Worm (Caenorhabditis elegans) whole organism, L3 larva: ENCODE results near the gene dex-1.

ENCODE experiments used
- R02D3.7 ChIP-seq: fragments of 150-350 bp; optimal IDR thresholded peaks from 2 replicates; lab custom pipeline; 2014; ENCODE audit warnings: missing biosample characterization, missing genetic modification characterization
- ZK546.5 ChIP-seq: sonication (generic microtip); optimal IDR thresholded peaks from 2 replicates; lab custom pipeline; 2017; ENCODE audit warnings: missing biosample characterization, missing genetic modification characterization
- aly-2 ChIP-seq: fragments of 150-350 bp; optimal IDR thresholded peaks from 2 replicates; lab custom pipeline; 2014; ENCODE audit warnings: missing biosample characterization, missing genetic modification characterization
- ceh-16 ChIP-seq: sonication (generic microtip); optimal IDR thresholded peaks from 2 replicates; lab custom pipeline; 2017; ENCODE audit warnings: missing biosample characterization, missing genetic modification characterization
- ceh-28 ChIP-seq: fragments of 150-350 bp; optimal IDR thresholded peaks from 2 replicates; lab custom pipeline; 2014; ENCODE audit warnings: missing biosample characterization, missing genetic modification reagents, missing genetic modification characterization
- ceh-82 ChIP-seq: fragments of 150-350 bp; optimal IDR thresholded peaks from 2 replicates; lab custom pipeline; 2014; ENCODE audit warnings: missing biosample characterization, missing genetic modification characterization
- daf-12 ChIP-seq: fragments of 150-350 bp; optimal IDR thresholded peaks from 2 replicates; lab custom pipeline; 2014; ENCODE audit warnings: missing biosample characterization, missing genetic modification reagents, missing genetic modification characterization
- egl-27 ChIP-seq: sonication (generic microtip); optimal IDR thresholded peaks from 4 replicates; lab custom pipeline; 2017; ENCODE audit warnings: missing biosample characterization, missing genetic modification reagents, missing genetic modification characterization
- elt-1 ChIP-seq: fragments of 150-350 bp; optimal IDR thresholded peaks from 2 replicates; lab custom pipeline; 2014; ENCODE audit warnings: missing biosample characterization, missing genetic modification characterization
- elt-2 ChIP-seq: sonication (generic microtip); optimal IDR thresholded peaks from 2 replicates; lab custom pipeline; 2016; ENCODE audit warnings: missing genetic modification reagents, mild to moderate bottlenecking, missing genetic modification characterization, missing compliant biosample characterization
- elt-3 ChIP-seq, 3 experiments: fragments of 150-350 bp in 1 of 3; sonication (generic microtip) in 2 of 3; optimal IDR thresholded peaks; 2 replicates in 2 of 3; 4 replicates in 1 of 3; lab custom pipeline; 2014 to 2017; ENCODE audit warnings: missing biosample characterization in 3 of 3, missing genetic modification characterization in 3 of 3
- eor-1 ChIP-seq, 2 experiments: fragments of 150-350 bp; optimal IDR thresholded peaks; 2 replicates each; lab custom pipeline; 2014 to 2018; ENCODE audit warnings: missing biosample characterization in 2 of 2, missing genetic modification characterization in 2 of 2
- fos-1 ChIP-seq: fragments of 150-350 bp; optimal IDR thresholded peaks from 2 replicates; lab custom pipeline; 2014; ENCODE audit warnings: missing biosample characterization, missing genetic modification characterization
- lin-15B ChIP-seq: fragments of 150-350 bp; optimal IDR thresholded peaks from 2 replicates; lab custom pipeline; 2014; ENCODE audit warnings: missing biosample characterization, missing genetic modification characterization
- lin-39 ChIP-seq: fragments of 150-350 bp; optimal IDR thresholded peaks from 2 replicates; lab custom pipeline; 2018; ENCODE audit warnings: missing biosample characterization, missing genetic modification reagents, missing genetic modification characterization
- mdl-1 ChIP-seq: fragments of 150-350 bp; optimal IDR thresholded peaks from 2 replicates; lab custom pipeline; 2014; ENCODE audit warnings: missing biosample characterization, missing genetic modification characterization
- mml-1 ChIP-seq: fragments of 150-350 bp; sonication (generic microtip); optimal IDR thresholded peaks from 3 replicates; lab custom pipeline; 2014; ENCODE audit warnings: missing biosample characterization, missing genetic modification characterization
- nfya-1 ChIP-seq: sonication (generic microtip); optimal IDR thresholded peaks from 2 replicates; lab custom pipeline; 2017; ENCODE audit warnings: missing genetic modification characterization, mild to moderate bottlenecking, missing compliant biosample characterization, antibody characterized with exemption, moderate library complexity; ENCODE audit not compliant: insufficient read depth
- nhr-23 ChIP-seq: fragments of 150-350 bp; optimal IDR thresholded peaks from 2 replicates; lab custom pipeline; 2014; ENCODE audit warnings: missing biosample characterization, missing genetic modification reagents, missing genetic modification characterization
- nhr-237 ChIP-seq: fragments of 150-350 bp; optimal IDR thresholded peaks from 2 replicates; lab custom pipeline; 2014; ENCODE audit warnings: missing biosample characterization, missing genetic modification characterization
- nhr-25 ChIP-seq: sonication (generic microtip); optimal IDR thresholded peaks from 2 replicates; lab custom pipeline; 2017; ENCODE audit warnings: missing biosample characterization, missing genetic modification characterization
- nhr-28 ChIP-seq: fragments of 150-350 bp; optimal IDR thresholded peaks from 2 replicates; lab custom pipeline; 2014; ENCODE audit warnings: missing biosample characterization, missing genetic modification characterization
- nhr-43 ChIP-seq: sonication (generic microtip); optimal IDR thresholded peaks from 2 replicates; lab custom pipeline; 2016; ENCODE audit warnings: mild to moderate bottlenecking, missing genetic modification characterization, missing compliant biosample characterization; ENCODE audit not compliant: poor library complexity, severe bottlenecking
- nhr-67 ChIP-seq: fragments of 150-350 bp; optimal IDR thresholded peaks from 2 replicates; lab custom pipeline; 2014; ENCODE audit warnings: missing biosample characterization, missing genetic modification characterization
- nhr-76 ChIP-seq: fragments of 150-350 bp; sonication (generic microtip); optimal IDR thresholded peaks from 5 replicates; lab custom pipeline; 2014; ENCODE audit warnings: missing biosample characterization, missing genetic modification characterization
- nhr-77 ChIP-seq: fragments of 150-350 bp; optimal IDR thresholded peaks from 2 replicates; lab custom pipeline; 2014; ENCODE audit warnings: missing biosample characterization, missing genetic modification characterization
- pqm-1 ChIP-seq: fragments of 150-350 bp; optimal IDR thresholded peaks from 2 replicates; lab custom pipeline; 2017; ENCODE audit warnings: missing biosample characterization, missing genetic modification characterization, inconsistent platforms
- sea-2 ChIP-seq: fragments of 150-350 bp; sonication (generic microtip); optimal IDR thresholded peaks from 4 replicates; lab custom pipeline; 2014; ENCODE audit warnings: missing biosample characterization, missing genetic modification reagents, missing genetic modification characterization
- skn-1 ChIP-seq: fragments of 150-350 bp; optimal IDR thresholded peaks from 2 replicates; lab custom pipeline; 2014; ENCODE audit warnings: missing biosample characterization, missing genetic modification characterization
- tbx-2 ChIP-seq: sonication (generic microtip); optimal IDR thresholded peaks from 2 replicates; lab custom pipeline; 2016; ENCODE audit warnings: mild to moderate bottlenecking, missing genetic modification characterization, missing compliant biosample characterization
- unc-39 ChIP-seq: sonication (generic microtip); optimal IDR thresholded peaks from 4 replicates; lab custom pipeline; 2017; ENCODE audit warnings: missing biosample characterization, missing genetic modification characterization
- unc-62 ChIP-seq: fragments of 150-350 bp; sonication (generic microtip); optimal IDR thresholded peaks from 4 replicates; lab custom pipeline; 2014; ENCODE audit warnings: missing biosample characterization, missing genetic modification reagents, missing genetic modification characterization
- zag-1 ChIP-seq: fragments of 150-350 bp; optimal IDR thresholded peaks from 2 replicates; lab custom pipeline; 2014; ENCODE audit warnings: missing biosample characterization, missing genetic modification characterization
- ztf-11 ChIP-seq: fragments of 150-350 bp; optimal IDR thresholded peaks from 2 replicates; lab custom pipeline; 2014; ENCODE audit warnings: missing biosample characterization, missing genetic modification characterization
- ztf-4 ChIP-seq: fragments of 150-350 bp; optimal IDR thresholded peaks from 2 replicates; lab custom pipeline; 2014; ENCODE audit warnings: missing biosample characterization, missing genetic modification characterization

Gene dex-1

ce11 chrIII:5487087-5487603 lies 38.8 kb upstream of the dex-1 start, which contains the start of gene osg-1:
Gene osg-1, plus strand, starts transcription at chrIII:5487553.
- TF ChIP-seq R02D3.7 (tag; lab: Kevin White, UChicago) = no peak
- no peak for TF ChIP-seq nhr-28 (tag; lab: Kevin White, UChicago)
- no peak for TF ChIP-seq nhr-77 (tag; lab: Kevin White, UChicago)
- TF ChIP-seq elt-3 (tag; optimal IDR thresholded peaks at IDR 0.05; lab: Kevin White, UChicago) = no peak
- no peak for TF ChIP-seq pqm-1 (tag; lab: Kevin White, UChicago)
- TF ChIP-seq skn-1 = no peak
- no peak for TF ChIP-seq ztf-4 (tag; lab: Kevin White, UChicago)
- TF ChIP-seq ceh-28 = no peak
- TF ChIP-seq fos-1 (tag; lab: Kevin White, UChicago) = no peak
- TF ChIP-seq egl-27 (tag; lab: Kevin White, UChicago) = no peak
- no peak for TF ChIP-seq lin-39
- TF ChIP-seq, all 47 proteins: peak for 0

DNA sequence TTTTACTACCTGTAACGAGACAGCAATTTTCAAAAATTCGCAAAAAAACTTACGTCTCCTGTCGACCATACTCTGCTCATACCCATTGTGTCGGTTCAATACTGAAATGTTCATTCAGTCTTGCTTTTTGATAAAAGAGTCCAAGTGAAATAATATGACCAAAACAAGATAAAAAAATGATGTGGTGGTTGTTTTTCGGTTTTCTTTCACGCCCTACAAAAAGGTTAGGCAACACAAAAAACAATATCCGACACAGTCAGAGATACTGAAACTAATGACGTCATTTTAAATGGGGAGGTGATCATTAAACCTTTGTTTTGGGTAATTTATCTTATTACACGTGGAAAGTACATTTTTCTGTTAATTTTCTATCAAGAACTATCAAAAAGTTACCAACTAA lies 30.7 kb upstream of the dex-1 start, which contains the start of gene R02F2.8:
Gene R02F2.8 (minus strand): TSS at position 101 of the 400 bp plus-strand sequence.
- no peak for TF ChIP-seq eor-1 (tag; optimal IDR thresholded peaks at IDR 0.05; lab: Kevin White, UChicago)

ce11 chrIII:5498973-5499372 lies 26.9 kb upstream of the dex-1 start, which contains the start of gene R02F2.9:
Gene R02F2.9, plus strand, starts transcription at chrIII:5499190.
- no peak for TF ChIP-seq daf-12 (tag; lab: Kevin White, UChicago)
- TF ChIP-seq eor-1 (tag; optimal IDR thresholded peaks at IDR 0.05; lab: Kevin White, UChicago) = no peak
- no peak for TF ChIP-seq zag-1
- no peak for TF ChIP-seq fos-1 (tag; lab: Kevin White, UChicago)
- peak; percentile 96 for TF ChIP-seq R02D3.7 (tag; lab: Kevin White, UChicago)
- TF ChIP-seq lin-15B = peak; percentile 54
- no peak for TF ChIP-seq ztf-11 (tag; lab: Kevin White, UChicago)
- TF ChIP-seq nhr-25 (tag; lab: Kevin White, UChicago) = peak; percentile 0
- TF ChIP-seq nhr-23 (tag; lab: Kevin White, UChicago) = peak; percentile 67

- TF ChIP-seq unc-62 (no peak), nhr-28 (tag; lab: Kevin White, UChicago) (no peak), lin-15B (no peak), aly-2 (tag; lab: Kevin White, UChicago) (no peak), elt-1 (tag; lab: Kevin White, UChicago) (no peak), nhr-237 (tag; lab: Kevin White, UChicago) (no peak), ceh-82 (tag; lab: Kevin White, UChicago) (no peak), ceh-28 (no peak), sea-2 (no peak), ceh-16 (tag; lab: Kevin White, UChicago) (no peak), nhr-23 (tag; lab: Kevin White, UChicago) (no peak), nfya-1 (tag; lab: Kevin White, UChicago) (no peak), elt-3 (tag; optimal IDR thresholded peaks at IDR 0.05; lab: Kevin White, UChicago) (no peak)
- TF ChIP-seq, all 47 proteins: peak for 0
These were observed 26.0 kb upstream of the dex-1 start for ce11 chrIII:5499942-5500341.

DNA sequence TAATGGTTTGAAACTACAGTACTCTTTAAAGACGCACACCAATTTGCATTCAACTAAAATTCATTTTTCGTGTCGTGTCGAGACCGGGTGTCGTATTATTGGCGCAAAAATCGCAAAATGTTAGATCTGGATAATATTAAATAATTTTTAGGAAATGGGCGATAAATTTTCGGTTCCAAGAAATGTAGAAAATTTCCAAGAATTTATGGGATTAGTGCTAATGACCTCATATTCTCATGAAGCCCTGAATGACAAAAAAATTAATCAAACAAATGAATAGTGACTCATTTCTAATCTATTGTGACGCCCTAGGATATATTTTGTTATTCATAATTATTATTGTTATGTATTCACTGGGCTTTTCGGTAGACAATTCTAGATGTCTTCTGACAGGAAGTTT lies 25.2 kb upstream of the dex-1 start:
- TF ChIP-seq daf-12 (tag; lab: Kevin White, UChicago) (no peak), nhr-67 (tag; lab: Kevin White, UChicago) (no peak), nhr-43 (tag; lab: Kevin White, UChicago) (no peak), nhr-23 (tag; lab: Kevin White, UChicago) (no peak), nhr-25 (tag; lab: Kevin White, UChicago) (no peak), nhr-237 (tag; lab: Kevin White, UChicago) (no peak), ztf-4 (tag; lab: Kevin White, UChicago) (no peak), zag-1 (no peak), ZK546.5 (no peak), egl-27 (tag; lab: Kevin White, UChicago) (no peak), unc-39 (tag; lab: Kevin White, UChicago) (no peak), mdl-1 (tag; lab: Kevin White, UChicago) (no peak), sea-2 (no peak), tbx-2 (no peak), nhr-76 (tag; lab: Kevin White, UChicago) (no peak), mml-1 (tag; lab: Kevin White, UChicago) (no peak), elt-2 (tag; lab: Kevin White, UChicago) (no peak), nfya-1 (tag; lab: Kevin White, UChicago) (no peak), R02D3.7 (tag; lab: Kevin White, UChicago) (no peak)
- TF ChIP-seq, all 47 proteins: peak for 0
